Worm (Caenorhabditis elegans) whole organism, L3 larva: Measurements from ENCODE around the gene act-1.
A peak's percentile ranks its signal among the peaks of the same experiment; 100 is the strongest.

Source experiments
- R02D3.7 ChIP-seq: fragments of 150-350 bp; optimal IDR thresholded peaks from 2 replicates; lab custom pipeline; 2014; ENCODE audit warnings: missing biosample characterization, missing genetic modification characterization
- ZK546.5 ChIP-seq: sonication (generic microtip); optimal IDR thresholded peaks from 2 replicates; lab custom pipeline; 2017; ENCODE audit warnings: missing biosample characterization, missing genetic modification characterization
- aly-2 ChIP-seq: fragments of 150-350 bp; optimal IDR thresholded peaks from 2 replicates; lab custom pipeline; 2014; ENCODE audit warnings: missing biosample characterization, missing genetic modification characterization
- ama-1 ChIP-seq: fragments of 150-350 bp; optimal IDR thresholded peaks from 2 replicates; lab custom pipeline; 2018
- ceh-28 ChIP-seq: fragments of 150-350 bp; optimal IDR thresholded peaks from 2 replicates; lab custom pipeline; 2014; ENCODE audit warnings: missing biosample characterization, missing genetic modification reagents, missing genetic modification characterization
- ceh-82 ChIP-seq: fragments of 150-350 bp; optimal IDR thresholded peaks from 2 replicates; lab custom pipeline; 2014; ENCODE audit warnings: missing biosample characterization, missing genetic modification characterization
- ceh-9 ChIP-seq: sonication (generic microtip); optimal IDR thresholded peaks from 2 replicates; lab custom pipeline; 2018; ENCODE audit warnings: missing biosample characterization, missing genetic modification characterization
- egl-27 ChIP-seq: sonication (generic microtip); optimal IDR thresholded peaks from 4 replicates; lab custom pipeline; 2017; ENCODE audit warnings: missing biosample characterization, missing genetic modification reagents, missing genetic modification characterization
- egl-5 ChIP-seq: fragments of 150-350 bp; optimal IDR thresholded peaks from 2 replicates; lab custom pipeline; 2017; ENCODE audit warnings: missing biosample characterization, missing genetic modification reagents, missing genetic modification characterization, inconsistent platforms
- elt-1 ChIP-seq: fragments of 150-350 bp; optimal IDR thresholded peaks from 2 replicates; lab custom pipeline; 2014; ENCODE audit warnings: missing biosample characterization, missing genetic modification characterization
- elt-2 ChIP-seq: sonication (generic microtip); optimal IDR thresholded peaks from 2 replicates; lab custom pipeline; 2016; ENCODE audit warnings: missing genetic modification reagents, mild to moderate bottlenecking, missing genetic modification characterization, missing compliant biosample characterization
- elt-3 ChIP-seq, 3 experiments: fragments of 150-350 bp in 1 of 3; sonication (generic microtip) in 2 of 3; optimal IDR thresholded peaks; 2 replicates in 2 of 3; 4 replicates in 1 of 3; lab custom pipeline; 2014 to 2017; ENCODE audit warnings: missing biosample characterization in 3 of 3, missing genetic modification characterization in 3 of 3
- fkh-10 ChIP-seq: sonication (generic microtip); optimal IDR thresholded peaks from 2 replicates; lab custom pipeline; 2017; ENCODE audit warnings: missing biosample characterization, missing genetic modification reagents, missing genetic modification characterization
- fkh-2 ChIP-seq: fragments of 150-350 bp; optimal IDR thresholded peaks from 2 replicates; lab custom pipeline; 2014; ENCODE audit warnings: missing biosample characterization, missing genetic modification reagents, missing genetic modification characterization
- hmg-11 ChIP-seq: sonication (generic microtip); optimal IDR thresholded peaks from 2 replicates; lab custom pipeline; 2016; ENCODE audit warnings: missing genetic modification characterization, missing compliant biosample characterization
- jun-1 ChIP-seq: fragments of 150-350 bp; optimal IDR thresholded peaks from 2 replicates; lab custom pipeline; 2014; ENCODE audit warnings: missing biosample characterization, missing genetic modification reagents, missing genetic modification characterization
- lin-39 ChIP-seq: fragments of 150-350 bp; optimal IDR thresholded peaks from 2 replicates; lab custom pipeline; 2018; ENCODE audit warnings: missing biosample characterization, missing genetic modification reagents, missing genetic modification characterization
- mdl-1 ChIP-seq: fragments of 150-350 bp; optimal IDR thresholded peaks from 2 replicates; lab custom pipeline; 2014; ENCODE audit warnings: missing biosample characterization, missing genetic modification characterization
- mml-1 ChIP-seq: fragments of 150-350 bp; sonication (generic microtip); optimal IDR thresholded peaks from 3 replicates; lab custom pipeline; 2014; ENCODE audit warnings: missing biosample characterization, missing genetic modification characterization
- nfya-1 ChIP-seq: sonication (generic microtip); optimal IDR thresholded peaks from 2 replicates; lab custom pipeline; 2017; ENCODE audit warnings: missing genetic modification characterization, mild to moderate bottlenecking, missing compliant biosample characterization, antibody characterized with exemption, moderate library complexity; ENCODE audit not compliant: insufficient read depth
- nhr-11 ChIP-seq: fragments of 150-350 bp; optimal IDR thresholded peaks from 2 replicates; lab custom pipeline; 2014; ENCODE audit warnings: missing biosample characterization, missing genetic modification characterization
- nhr-12 ChIP-seq: fragments of 150-350 bp; optimal IDR thresholded peaks from 2 replicates; lab custom pipeline; 2014; ENCODE audit warnings: missing biosample characterization, missing genetic modification characterization
- nhr-237 ChIP-seq: fragments of 150-350 bp; optimal IDR thresholded peaks from 2 replicates; lab custom pipeline; 2014; ENCODE audit warnings: missing biosample characterization, missing genetic modification characterization
- nhr-25 ChIP-seq: sonication (generic microtip); optimal IDR thresholded peaks from 2 replicates; lab custom pipeline; 2017; ENCODE audit warnings: missing biosample characterization, missing genetic modification characterization
- nhr-28 ChIP-seq: fragments of 150-350 bp; optimal IDR thresholded peaks from 2 replicates; lab custom pipeline; 2014; ENCODE audit warnings: missing biosample characterization, missing genetic modification characterization
- nhr-43 ChIP-seq: sonication (generic microtip); optimal IDR thresholded peaks from 2 replicates; lab custom pipeline; 2016; ENCODE audit warnings: mild to moderate bottlenecking, missing genetic modification characterization, missing compliant biosample characterization; ENCODE audit not compliant: poor library complexity, severe bottlenecking
- nhr-77 ChIP-seq: fragments of 150-350 bp; optimal IDR thresholded peaks from 2 replicates; lab custom pipeline; 2014; ENCODE audit warnings: missing biosample characterization, missing genetic modification characterization
- pha-4 ChIP-seq: fragments of 150-350 bp; optimal IDR thresholded peaks from 2 replicates; lab custom pipeline; 2014; ENCODE audit warnings: missing biosample characterization, missing genetic modification reagents, missing genetic modification characterization
- pqm-1 ChIP-seq: fragments of 150-350 bp; optimal IDR thresholded peaks from 2 replicates; lab custom pipeline; 2017; ENCODE audit warnings: missing biosample characterization, missing genetic modification characterization, inconsistent platforms
- sea-2 ChIP-seq: fragments of 150-350 bp; sonication (generic microtip); optimal IDR thresholded peaks from 4 replicates; lab custom pipeline; 2014; ENCODE audit warnings: missing biosample characterization, missing genetic modification reagents, missing genetic modification characterization
- unc-39 ChIP-seq: sonication (generic microtip); optimal IDR thresholded peaks from 4 replicates; lab custom pipeline; 2017; ENCODE audit warnings: missing biosample characterization, missing genetic modification characterization
- unc-62 ChIP-seq: fragments of 150-350 bp; sonication (generic microtip); optimal IDR thresholded peaks from 4 replicates; lab custom pipeline; 2014; ENCODE audit warnings: missing biosample characterization, missing genetic modification reagents, missing genetic modification characterization
- zag-1 ChIP-seq: fragments of 150-350 bp; optimal IDR thresholded peaks from 2 replicates; lab custom pipeline; 2014; ENCODE audit warnings: missing biosample characterization, missing genetic modification characterization
- ztf-4 ChIP-seq: fragments of 150-350 bp; optimal IDR thresholded peaks from 2 replicates; lab custom pipeline; 2014; ENCODE audit warnings: missing biosample characterization, missing genetic modification characterization

The act-1 gene

ce11 chrV:11070388-11070787, 10.5 kb upstream of the act-1 start:
- TF ChIP-seq ceh-28 (tag; lab: Kevin White, UChicago) (peak; percentile 66), nhr-77 (no peak), nhr-28 (tag; lab: Kevin White, UChicago) (no peak), ceh-82 (tag; lab: Kevin White, UChicago) (no peak), elt-3 (tag; optimal IDR thresholded peaks at IDR 0.05; lab: Kevin White, UChicago) (no peak), nhr-43 (tag; lab: Kevin White, UChicago) (peak; percentile 34), nhr-25 (peak; percentile 36), elt-1 (tag; lab: Kevin White, UChicago) (no peak), lin-39 (no peak), fkh-10 (GFP tag; lab: Kevin White, UChicago) (no peak), jun-1 (peak; percentile 2), nhr-237 (no peak), nhr-11 (tag; lab: Kevin White, UChicago) (no peak), nfya-1 (tag; lab: Kevin White, UChicago) (no peak), egl-27 (tag; lab: Kevin White, UChicago) (no peak), ZK546.5 (tag; lab: Kevin White, UChicago) (no peak), ama-1 (lab: Kevin White, UChicago) (no peak), hmg-11 (tag; lab: Kevin White, UChicago) (no peak), fkh-2 (tag; lab: Kevin White, UChicago) (no peak), mdl-1 (tag; lab: Kevin White, UChicago) (no peak), pha-4 (tag; lab: Kevin White, UChicago) (peak; percentile 62), ztf-4 (tag; lab: Kevin White, UChicago) (no peak), pqm-1 (peak; percentile 47), nhr-12 (tag; lab: Kevin White, UChicago) (no peak), elt-2 (tag; lab: Kevin White, UChicago) (peak; percentile 54)

DNA sequence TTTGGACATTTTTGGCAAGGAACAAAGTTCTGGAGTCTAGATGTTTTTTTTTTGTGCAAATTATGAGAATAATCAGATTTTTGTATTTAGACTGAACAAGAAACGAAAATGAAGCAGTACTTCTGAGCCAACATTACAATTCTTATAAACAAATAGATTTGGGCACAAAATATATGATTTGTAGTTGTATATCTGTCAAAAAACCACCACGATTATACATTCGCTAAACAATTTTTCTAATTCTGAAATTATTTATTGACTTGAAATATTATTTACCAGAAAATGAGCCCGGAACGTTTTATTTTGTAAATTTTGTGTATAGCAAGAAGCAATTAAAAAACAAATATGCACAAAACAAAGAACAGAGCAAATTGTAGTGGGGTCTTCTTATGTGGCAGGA, 9.4 kb upstream of the act-1 start:
- peak; percentile 20 for TF ChIP-seq ama-1 (lab: Kevin White, UChicago)
- no peak for TF ChIP-seq sea-2 (GFP tag; lab: Kevin White, UChicago)

DNA sequence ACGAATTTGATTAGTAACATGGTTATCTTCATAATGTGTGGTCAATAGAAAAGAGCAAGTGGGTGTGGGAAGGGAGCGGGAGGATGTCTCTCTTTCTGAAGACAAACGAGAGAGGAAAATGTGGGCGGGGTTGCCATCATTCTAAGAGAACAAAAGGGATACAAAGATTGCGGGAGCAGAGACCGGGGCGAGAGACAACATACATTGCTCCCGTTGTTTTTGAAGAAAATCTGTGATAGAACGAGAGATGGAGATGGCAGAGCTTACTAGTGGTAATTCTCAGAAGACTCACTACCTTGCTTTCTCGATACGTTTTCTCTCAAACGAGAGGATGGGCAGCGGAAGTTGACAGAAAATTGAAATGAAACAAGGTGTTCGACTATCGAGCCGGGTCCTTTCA, 7.5 kb upstream of the act-1 start:
- no peak for TF ChIP-seq aly-2 (tag; lab: Kevin White, UChicago)
- TF ChIP-seq R02D3.7 (tag; lab: Kevin White, UChicago), result no peak
- TF ChIP-seq unc-62 (GFP tag; lab: Kevin White, UChicago), result no peak
- TF ChIP-seq jun-1, result no peak
- TF ChIP-seq nhr-11 (tag; lab: Kevin White, UChicago), result no peak
- TF ChIP-seq ceh-9 (tag; lab: Kevin White, UChicago), result no peak
- no peak for TF ChIP-seq lin-39
- TF ChIP-seq elt-3 (tag; optimal IDR thresholded peaks at IDR 0.05; lab: Kevin White, UChicago), result no peak
- no peak for TF ChIP-seq nhr-12 (tag; lab: Kevin White, UChicago)
- TF ChIP-seq zag-1 (tag; lab: Kevin White, UChicago), result no peak
- TF ChIP-seq unc-39 (tag; lab: Kevin White, UChicago), result no peak
- TF ChIP-seq, all 47 proteins: peak for 0

- TF ChIP-seq mml-1 (tag; lab: Kevin White, UChicago) (no peak), ztf-4 (tag; lab: Kevin White, UChicago) (no peak), lin-39 (peak; percentile 27), nfya-1 (tag; lab: Kevin White, UChicago) (peak; percentile 40), pha-4 (tag; lab: Kevin White, UChicago) (peak; percentile 1), nhr-25 (no peak), egl-5 (tag; lab: Kevin White, UChicago) (no peak)
Measured at ce11 chrV:11074448-11074847, 6.4 kb upstream of the act-1 start, which contains the start of gene act-3. Gene act-3 (minus strand): TSS chrV:11074498.
